3 worm cellular contexts compared by ENCODE assay signal in genomic region chrV:6204046-6204445, ce11.
TF ChIP-seq lines count a peak whose summit lies in the region.

No protein-coding gene starts in this region.

TF ChIP-seq in whole organism, L1 larva, 84 proteins besides CTCF, POLR2A, EP300 and RAD21 (continued from another document):
- TF ChIP-seq C34B4.2 (tag; optimal IDR thresholded peaks at IDR 0.05; lab: Kevin White, UChicago) (no peak), nhr-71 (tag; optimal IDR thresholded peaks at IDR 0.05; lab: Kevin White, UChicago) (peak; percentile 71), dsc-1 (tag; optimal IDR thresholded peaks at IDR 0.05; lab: Kevin White, UChicago) (peak; percentile 45), hpl-2 (GFP tag; optimal IDR thresholded peaks at IDR 0.05; lab: Kevin White, UChicago) (no peak), ztf-4 (tag; optimal IDR thresholded peaks at IDR 0.05; lab: Kevin White, UChicago) (no peak), snu-23 (GFP tag; optimal IDR thresholded peaks at IDR 0.05; lab: Kevin White, UChicago) (peak; percentile 56)

TF ChIP-seq in whole organism, L4 larva, 104 proteins besides CTCF, POLR2A, EP300 and RAD21 (continued from another document):
- TF ChIP-seq nhr-77 (tag; optimal IDR thresholded peaks at IDR 0.05; lab: Kevin White, UChicago) (no peak), hlh-11 (tag; optimal IDR thresholded peaks at IDR 0.05; lab: Kevin White, UChicago) (peak; percentile 58)

TF ChIP-seq in whole organism, late embryonic, 69 proteins besides CTCF, POLR2A, EP300 and RAD21 (continued from another document):
- TF ChIP-seq che-1 (tag; optimal IDR thresholded peaks at IDR 0.05; lab: Kevin White, UChicago) (no peak), dve-1 (tag; optimal IDR thresholded peaks at IDR 0.05; lab: Kevin White, UChicago) (no peak), dmd-4 (tag; optimal IDR thresholded peaks at IDR 0.05; lab: Kevin White, UChicago; ENCODE audit: borderline replicate concordance) (no peak), unc-42 (tag; optimal IDR thresholded peaks at IDR 0.05; lab: Kevin White, UChicago) (no peak), ceh-22 (tag; optimal IDR thresholded peaks at IDR 0.05; lab: Kevin White, UChicago) (no peak), hlh-6 (tag; optimal IDR thresholded peaks at IDR 0.05; lab: Kevin White, UChicago) (no peak), npax-4 (tag; optimal IDR thresholded peaks at IDR 0.05; lab: Kevin White, UChicago) (no peak), ztf-16 (tag; optimal IDR thresholded peaks at IDR 0.05; lab: Kevin White, UChicago) (no peak), fkh-10 (GFP tag; optimal IDR thresholded peaks at IDR 0.05; lab: Kevin White, UChicago) (no peak), pha-2 (tag; optimal IDR thresholded peaks at IDR 0.05; lab: Kevin White, UChicago) (no peak), unc-55 (GFP tag; optimal IDR thresholded peaks at IDR 0.05; lab: Kevin White, UChicago) (peak; percentile 91), ceh-6 (GFP tag; optimal IDR thresholded peaks at IDR 0.05; lab: Kevin White, UChicago) (no peak), pax-1 (tag; optimal IDR thresholded peaks at IDR 0.05; lab: Kevin White, UChicago) (no peak), ttx-3 (tag; optimal IDR thresholded peaks at IDR 0.05; lab: Kevin White, UChicago) (no peak), ceh-34 (tag; optimal IDR thresholded peaks at IDR 0.05; lab: Kevin White, UChicago) (peak; percentile 61), syd-9 (tag; optimal IDR thresholded peaks at IDR 0.05; lab: Kevin White, UChicago) (peak; percentile 54), ceh-45 (GFP tag; IDR thresholded peaks at IDR 0.05; lab: Robert Waterston, UW) (no peak), tbx-7 (tag; optimal IDR thresholded peaks at IDR 0.05; lab: Kevin White, UChicago) (no peak), pag-3 (tag; optimal IDR thresholded peaks at IDR 0.05; lab: Kevin White, UChicago; ENCODE audit: borderline replicate concordance) (no peak)
